Fruit fly (Drosophila melanogaster) whole organism, embryonic: ENCODE results near the gene EloB.

Experiments
- Asciz ChIP-seq: fragments of 200-800 bp; sonication (Bioruptor generic); optimal IDR thresholded peaks from 2 replicates; lab custom pipeline; 2017; ENCODE audit warnings: missing biosample characterization, mild to moderate bottlenecking, missing genetic modification characterization, missing genetic modification reagents
- CG10321 ChIP-seq: fragments of 200-800 bp; sonication (Bioruptor generic); IDR thresholded peaks from 2 replicates; pipeline ENCODE4 v1.3.6; 2022; ENCODE audit warnings: missing biosample characterization, missing genetic modification characterization
- CG10543 ChIP-seq: fragments of 200-800 bp; sonication (Bioruptor generic); optimal IDR thresholded peaks from 3 replicates; lab custom pipeline; 2017; ENCODE audit warnings: missing biosample characterization, mild to moderate bottlenecking, missing genetic modification characterization, moderate library complexity
- CG11085 ChIP-seq: fragments of 200-800 bp; sonication (Bioruptor generic); IDR thresholded peaks from 2 replicates; pipeline ENCODE4 v1.3.6; 2022; ENCODE audit warnings: missing biosample characterization, missing genetic modification characterization
- CG11560 ChIP-seq: fragments of 200-800 bp; sonication (Bioruptor generic); IDR thresholded peaks from 3 replicates; pipeline ENCODE4 v1.3.6; 2022; ENCODE audit warnings: missing biosample characterization, missing genetic modification characterization
- CG11696 ChIP-seq: fragments of 200-800 bp; sonication (Bioruptor generic); IDR thresholded peaks from 2 replicates; pipeline ENCODE4 v1.3.6; 2022; ENCODE audit warnings: missing biosample characterization, missing genetic modification characterization
- CG13123 ChIP-seq: fragments of 200-800 bp; sonication (Bioruptor generic); optimal IDR thresholded peaks from 2 replicates; lab custom pipeline; 2016; ENCODE audit warnings: missing biosample characterization, missing genetic modification characterization
- CG14667 ChIP-seq: fragments of 200-800 bp; sonication (Bioruptor generic); IDR thresholded peaks from 2 replicates; pipeline ENCODE4 v1.3.6; 2022; ENCODE audit warnings: missing biosample characterization, missing genetic modification characterization
- CG14965 ChIP-seq: fragments of 200-800 bp; sonication (Bioruptor generic); optimal IDR thresholded peaks from 2 replicates; lab custom pipeline; 2016; ENCODE audit warnings: missing biosample characterization, missing genetic modification characterization, borderline replicate concordance
- CG15011 ChIP-seq: fragments of 200-800 bp; sonication (Bioruptor generic); optimal IDR thresholded peaks from 3 replicates; lab custom pipeline; 2018; ENCODE audit warnings: missing biosample characterization, mild to moderate bottlenecking, missing genetic modification characterization
- CG1647 ChIP-seq: fragments of 200-800 bp; sonication (Bioruptor generic); optimal IDR thresholded peaks from 3 replicates; lab custom pipeline; 2016; ENCODE audit warnings: missing biosample characterization, missing genetic modification characterization
- CG16813 ChIP-seq: fragments of 200-800 bp; sonication (Bioruptor generic); IDR thresholded peaks from 3 replicates; pipeline ENCODE4 v1.3.6; 2022; ENCODE audit warnings: missing biosample characterization, missing genetic modification characterization; ENCODE audit not compliant: partially characterized antibody
- CG17361 ChIP-seq: fragments of 200-800 bp; sonication (Bioruptor generic); IDR thresholded peaks from 3 replicates; pipeline ENCODE4 v1.3.6; 2022; ENCODE audit warnings: missing biosample characterization, missing genetic modification characterization
- CG17385 ChIP-seq: fragments of 200-800 bp; sonication (Bioruptor generic); optimal IDR thresholded peaks from 3 replicates; lab custom pipeline; 2018; ENCODE audit warnings: missing biosample characterization, mild to moderate bottlenecking, missing genetic modification characterization
- CG18599 ChIP-seq: fragments of 200-800 bp; sonication (Bioruptor generic); optimal IDR thresholded peaks from 3 replicates; lab custom pipeline; 2017; ENCODE audit warnings: missing biosample characterization, missing genetic modification characterization, mild to moderate bottlenecking, moderate library complexity, missing genetic modification reagents
- CG2199 ChIP-seq: fragments of 200-800 bp; sonication (Bioruptor generic); IDR thresholded peaks from 3 replicates; pipeline ENCODE4 v1.3.6; 2022; ENCODE audit warnings: missing biosample characterization, missing genetic modification characterization
- CG30020 ChIP-seq: fragments of 200-800 bp; optimal IDR thresholded peaks from 2 replicates; lab custom pipeline; 2019; ENCODE audit warnings: missing biosample characterization, mild to moderate bottlenecking, missing genetic modification characterization, moderate library complexity
- CG3065 ChIP-seq: fragments of 200-800 bp; sonication (Bioruptor generic); optimal IDR thresholded peaks from 2 replicates; lab custom pipeline; 2016; ENCODE audit warnings: missing biosample characterization, missing genetic modification characterization
- CG32767 ChIP-seq: fragments of 200-800 bp; sonication (Bioruptor generic); IDR thresholded peaks from 2 replicates; pipeline ENCODE4 v1.3.6; 2022; ENCODE audit warnings: missing biosample characterization, missing genetic modification characterization
- CG3847 ChIP-seq: fragments of 200-800 bp; sonication (Bioruptor generic); IDR thresholded peaks from 2 replicates; pipeline ENCODE4 v1.3.6; 2022; ENCODE audit warnings: missing biosample characterization, missing genetic modification characterization
- CG8924 ChIP-seq: fragments of 200-800 bp; optimal IDR thresholded peaks from 3 replicates; lab custom pipeline; 2019; ENCODE audit warnings: missing biosample characterization, mild to moderate bottlenecking, missing genetic modification characterization, moderate library complexity
- CG9817 ChIP-seq: fragments of 200-800 bp; sonication (Bioruptor generic); optimal IDR thresholded peaks from 2 replicates; lab custom pipeline; 2018; ENCODE audit warnings: missing biosample characterization, mild to moderate bottlenecking, missing genetic modification characterization, moderate library complexity
- Chrac-16 ChIP-seq: fragments of 200-800 bp; sonication (Bioruptor generic); optimal IDR thresholded peaks from 3 replicates; lab custom pipeline; 2016; ENCODE audit warnings: missing biosample characterization, missing genetic modification characterization
- Deaf1 ChIP-seq: fragments of 200-800 bp; optimal IDR thresholded peaks from 3 replicates; lab custom pipeline; 2019; ENCODE audit warnings: missing biosample characterization, mild to moderate bottlenecking, missing genetic modification characterization, moderate library complexity
- Dip3 ChIP-seq: fragments of 200-800 bp; sonication (Bioruptor generic); optimal IDR thresholded peaks from 3 replicates; lab custom pipeline; 2016; ENCODE audit warnings: missing biosample characterization, missing genetic modification characterization
- Gug ChIP-seq: fragments of 200-800 bp; sonication (Bioruptor generic); IDR thresholded peaks from 4 replicates; pipeline ENCODE4 v1.3.6; 2022; ENCODE audit warnings: missing biosample characterization, missing genetic modification characterization
- HLH4C ChIP-seq: fragments of 200-800 bp; sonication (Bioruptor generic); IDR thresholded peaks from 3 replicates; pipeline ENCODE4 v1.3.6; 2022; ENCODE audit warnings: missing biosample characterization, missing genetic modification characterization; ENCODE audit not compliant: partially characterized antibody
- Hmx ChIP-seq: fragments of 200-800 bp; sonication (Bioruptor generic); optimal IDR thresholded peaks from 2 replicates; lab custom pipeline; 2016; ENCODE audit warnings: missing biosample characterization, missing genetic modification characterization
- Hr78 ChIP-seq, 2 experiments: fragments of 200-800 bp in 1 of 2; fragments of >200 bp in 1 of 2; sonication (Bioruptor generic) in 1 of 2; optimal IDR thresholded peaks; 2 replicates each; lab custom pipeline; 2017 to 2019; ENCODE audit warnings: missing biosample characterization in 2 of 2, missing genetic modification characterization in 2 of 2, mild to moderate bottlenecking in 1 of 2, moderate library complexity in 1 of 2
- Hsf ChIP-seq: fragments of 200-800 bp; sonication (Bioruptor generic); optimal IDR thresholded peaks from 3 replicates; lab custom pipeline; 2016; ENCODE audit warnings: missing biosample characterization, missing genetic modification characterization
- MBD-R2 ChIP-seq: fragments of 200-800 bp; sonication (Bioruptor generic); IDR thresholded peaks from 2 replicates; pipeline ENCODE4 v1.3.6; 2022; ENCODE audit warnings: missing biosample characterization, missing genetic modification characterization
- MTF-1 ChIP-seq: fragments of 200-800 bp; sonication (Bioruptor generic); optimal IDR thresholded peaks from 2 replicates; lab custom pipeline; 2018; ENCODE audit warnings: missing biosample characterization, mild to moderate bottlenecking, missing genetic modification characterization, borderline replicate concordance
- NC2β ChIP-seq: fragments of 200-800 bp; sonication (Bioruptor generic); optimal IDR thresholded peaks from 2 replicates; lab custom pipeline; 2016; ENCODE audit warnings: missing biosample characterization, missing genetic modification characterization
- Nf-YA ChIP-seq: fragments of 200-800 bp; sonication (Bioruptor generic); IDR thresholded peaks from 2 replicates; pipeline ENCODE4 v1.3.6; 2022; ENCODE audit warnings: missing biosample characterization, missing genetic modification characterization
- Optix ChIP-seq: fragments of 200-800 bp; sonication (Bioruptor generic); IDR thresholded peaks from 3 replicates; pipeline ENCODE4 v1.3.6; 2022; ENCODE audit warnings: missing biosample characterization, missing genetic modification characterization
- PHDP ChIP-seq: fragments of 200-800 bp; sonication (Bioruptor generic); optimal IDR thresholded peaks from 3 replicates; lab custom pipeline; 2018; ENCODE audit warnings: missing biosample characterization, mild to moderate bottlenecking, missing genetic modification characterization, moderate library complexity
- dan ChIP-seq: fragments of 200-800 bp; sonication (Bioruptor generic); IDR thresholded peaks from 2 replicates; pipeline ENCODE4 v1.3.6; 2022; ENCODE audit warnings: missing biosample characterization, missing genetic modification characterization
- dati ChIP-seq: fragments of 200-800 bp; sonication (Bioruptor generic); IDR thresholded peaks from 2 replicates; pipeline ENCODE4 v1.3.6; 2022; ENCODE audit warnings: missing biosample characterization, missing genetic modification characterization
- disco-r ChIP-seq: fragments of 200-800 bp; sonication (Bioruptor generic); optimal IDR thresholded peaks from 2 replicates; lab custom pipeline; 2016; ENCODE audit warnings: missing biosample characterization, missing genetic modification characterization
- dmrt11E ChIP-seq: fragments of 200-800 bp; sonication (Bioruptor generic); optimal IDR thresholded peaks from 3 replicates; lab custom pipeline; 2018; ENCODE audit warnings: missing biosample characterization, mild to moderate bottlenecking, missing genetic modification characterization, moderate library complexity
- emc ChIP-seq: fragments of 200-800 bp; sonication (Bioruptor generic); optimal IDR thresholded peaks from 2 replicates; lab custom pipeline; 2016; ENCODE audit warnings: missing biosample characterization, missing genetic modification characterization
- ems ChIP-seq: fragments of 200-800 bp; sonication (Bioruptor generic); optimal IDR thresholded peaks from 3 replicates; lab custom pipeline; 2016; ENCODE audit warnings: missing biosample characterization, missing genetic modification characterization
- fru ChIP-seq: fragments of >200 bp; optimal IDR thresholded peaks from 2 replicates; lab custom pipeline; 2017
- grn ChIP-seq: fragments of 200-800 bp; sonication (Bioruptor generic); optimal IDR thresholded peaks from 3 replicates; lab custom pipeline; 2017; ENCODE audit warnings: missing biosample characterization, missing genetic modification characterization
- inv ChIP-seq: fragments of 200-800 bp; sonication (Bioruptor generic); IDR thresholded peaks from 2 replicates; pipeline ENCODE4 v1.3.6; 2022; ENCODE audit warnings: missing biosample characterization, missing genetic modification characterization; ENCODE audit not compliant: partially characterized antibody
- jing ChIP-seq: fragments of 200-800 bp; sonication (Bioruptor generic); optimal IDR thresholded peaks from 2 replicates; lab custom pipeline; 2018; ENCODE audit warnings: missing biosample characterization, mild to moderate bottlenecking, missing genetic modification characterization
- onecut ChIP-seq: fragments of 200-800 bp; sonication (Bioruptor generic); IDR thresholded peaks from 2 replicates; pipeline ENCODE4 v1.3.6; 2022; ENCODE audit warnings: missing biosample characterization, missing genetic modification characterization
- ro ChIP-seq: fragments of 200-800 bp; sonication (Bioruptor generic); IDR thresholded peaks from 2 replicates; pipeline ENCODE4 v1.3.6; 2022; ENCODE audit warnings: missing biosample characterization, missing genetic modification characterization
- scrt ChIP-seq: fragments of 200-800 bp; sonication (Bioruptor generic); optimal IDR thresholded peaks from 2 replicates; lab custom pipeline; 2018; ENCODE audit warnings: missing biosample characterization, mild to moderate bottlenecking, missing genetic modification characterization, moderate library complexity
- tin ChIP-seq: fragments of 200-800 bp; sonication (Bioruptor generic); optimal IDR thresholded peaks from 3 replicates; lab custom pipeline; 2016; ENCODE audit warnings: missing biosample characterization, missing genetic modification characterization

EloB gene

DNA sequence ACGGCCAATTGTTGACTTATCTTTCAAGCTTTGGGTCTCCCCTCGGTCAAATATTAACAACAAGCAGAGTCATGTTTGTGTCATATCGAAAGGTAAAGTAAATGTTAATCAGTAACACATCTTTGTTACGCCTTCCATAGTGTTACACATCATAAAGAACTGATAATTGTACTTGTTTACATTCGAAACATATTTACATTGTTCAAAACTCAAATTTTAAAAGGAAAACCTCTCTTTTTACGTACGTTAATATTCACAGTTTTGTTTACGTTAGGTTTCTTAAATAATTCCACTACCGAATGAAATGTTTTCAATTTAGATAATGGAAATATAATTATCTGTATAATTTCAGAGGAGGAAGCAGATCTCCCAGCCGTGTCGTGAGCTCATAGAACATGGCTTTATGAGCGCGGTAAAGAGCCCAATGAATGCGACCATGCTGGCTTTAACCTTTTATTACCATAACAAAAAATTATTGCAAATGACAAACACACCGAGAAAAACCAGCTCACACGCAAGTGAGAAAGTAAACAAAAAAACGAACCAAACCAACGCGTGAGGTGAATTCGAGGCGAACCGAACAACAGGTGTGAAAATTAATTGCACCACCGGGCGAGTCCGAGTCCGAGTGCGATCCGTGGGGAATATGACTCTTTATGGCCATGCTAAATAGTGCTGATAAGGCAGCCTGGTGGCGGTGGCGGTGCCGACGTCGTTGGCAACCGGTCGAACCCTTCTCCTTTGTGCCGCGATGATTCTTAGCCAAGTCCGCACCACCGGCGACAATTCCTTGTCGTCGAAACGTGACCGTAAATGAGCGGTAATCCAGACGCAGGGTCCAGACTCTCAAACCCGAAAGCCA is 37.1 kb downstream of the EloB start (continued):
- TF ChIP-seq Chrac-16 (GFP tag; lab: Kevin White, UChicago): no peak
- peak; percentile 70 for TF ChIP-seq MTF-1 (GFP tag; lab: Kevin White, UChicago)
- no peak for TF ChIP-seq CG11696 (GFP tag; lab: Robert Waterston, UW)
- TF ChIP-seq CG10543 (GFP tag; lab: Kevin White, UChicago): peak; percentile 9
- TF ChIP-seq CG14667 (GFP tag; lab: Robert Waterston, UW): no peak
- peak; percentile 29 for TF ChIP-seq grn (GFP tag; lab: Kevin White, UChicago)
- no peak for TF ChIP-seq MBD-R2 (GFP tag; lab: Robert Waterston, UW)
- TF ChIP-seq PHDP (tag; lab: Kevin White, UChicago): no peak
- TF ChIP-seq Optix (GFP tag; lab: Robert Waterston, UW): no peak
- peak; percentile 63 for TF ChIP-seq CG15011 (GFP tag; lab: Kevin White, UChicago)
- TF ChIP-seq emc (GFP tag; lab: Kevin White, UChicago): no peak
- no peak for TF ChIP-seq Nf-YA (GFP tag; lab: Robert Waterston, UW)
- TF ChIP-seq scrt (GFP tag; lab: Kevin White, UChicago): peak; percentile 47
- TF ChIP-seq Deaf1 (tag; lab: Kevin White, UChicago): peak; percentile 29
- TF ChIP-seq Hmx: no peak
- TF ChIP-seq CG17385 (GFP tag; lab: Kevin White, UChicago): peak; percentile 11
- peak; percentile 32 for TF ChIP-seq CG9817
- TF ChIP-seq Dip3 (GFP tag; lab: Kevin White, UChicago): no peak
- TF ChIP-seq Asciz (GFP tag; lab: Kevin White, UChicago): peak; percentile 82
- peak; percentile 9 for TF ChIP-seq CG3065
- peak; percentile 11 for TF ChIP-seq CG14965 (GFP tag; lab: Kevin White, UChicago)
- peak; percentile 21 for TF ChIP-seq disco-r
- TF ChIP-seq HLH4C (GFP tag; lab: Robert Waterston, UW): no peak
- TF ChIP-seq CG3847: no peak
- no peak for TF ChIP-seq jing
- no peak for TF ChIP-seq Gug (GFP tag; lab: Robert Waterston, UW)
- peak; percentile 42; the same call in 2 of the 3 replicates for TF ChIP-seq CG17361 (GFP tag; lab: Robert Waterston, UW)
- no peak for TF ChIP-seq CG16813
- no peak for TF ChIP-seq tin
- peak; percentile 38 for TF ChIP-seq CG13123 (GFP tag; lab: Kevin White, UChicago)
- TF ChIP-seq CG18599: no peak
- TF ChIP-seq ro (GFP tag; lab: Robert Waterston, UW): no peak
- TF ChIP-seq CG32767: no peak
- TF ChIP-seq CG30020: no peak
- TF ChIP-seq inv (GFP tag; lab: Robert Waterston, UW): no peak
- TF ChIP-seq fru (lab: Kevin White, UChicago): no peak
- 0 out of 2 replicates have a peak, but pooled peaks have one; percentile 39 for TF ChIP-seq CG10321 (GFP tag; lab: Robert Waterston, UW)
- TF ChIP-seq CG1647 (GFP tag; lab: Kevin White, UChicago): no peak
- no peak for TF ChIP-seq dati (GFP tag; lab: Robert Waterston, UW)
- peak; percentile 32; the same call in 1 of the 2 replicates for TF ChIP-seq onecut (GFP tag; lab: Robert Waterston, UW)
- TF ChIP-seq dan (GFP tag; lab: Robert Waterston, UW): no peak
- peak in 1 of 2 experiments; percentile 31 for TF ChIP-seq Hr78 (GFP tag; optimal IDR thresholded peaks at IDR 0.05; lab: Kevin White, UChicago)
- TF ChIP-seq dmrt11E (tag; lab: Kevin White, UChicago): peak; percentile 74
- TF ChIP-seq CG11560 (tag; lab: Robert Waterston, UW): no peak
- no peak for TF ChIP-seq CG11085 (GFP tag; lab: Robert Waterston, UW)
- TF ChIP-seq NC2β: no peak
- no peak for TF ChIP-seq ems (GFP tag; lab: Kevin White, UChicago)
- no peak for TF ChIP-seq CG2199 (GFP tag; lab: Robert Waterston, UW)
- TF ChIP-seq CG8924: peak; percentile 39
- no peak for TF ChIP-seq Hsf (GFP tag; lab: Kevin White, UChicago)
